Worm (Caenorhabditis elegans) whole organism, L4/young adult: ENCODE data around the gene ncx-7.

Experiments
- W03F9.2 ChIP-seq: fragments of 150-350 bp; optimal IDR thresholded peaks from 2 replicates; lab custom pipeline; 2014; ENCODE audit warnings: missing biosample characterization, missing genetic modification characterization
- dao-5 ChIP-seq: sonication (generic microtip); optimal IDR thresholded peaks from 2 replicates; lab custom pipeline; 2016; ENCODE audit warnings: missing genotype, missing genetic modification characterization, moderate library complexity, missing compliant biosample characterization
- him-1 ChIP-seq: sonication (generic microtip); optimal IDR thresholded peaks from 2 replicates; lab custom pipeline; 2016; ENCODE audit warnings: missing genotype, missing genetic modification reagents, missing genetic modification characterization, missing compliant biosample characterization

ce11 chrIII:9694474-9694873 is 25.6 kb downstream of the ncx-7 start, which contains the start of gene set-3:
- TF ChIP-seq him-1 (tag; lab: Kevin White, UChicago) (no peak), dao-5 (tag; lab: Kevin White, UChicago) (no peak), W03F9.2 (tag; lab: Kevin White, UChicago) (no peak)
